Fruit fly (Drosophila melanogaster): ENCODE measurements around the gene jp.

dm6 chr2L:9613922-9614321 lies 47.4 kb upstream of the jp start:
- TF ChIP-seq CG4318 (GFP tag; optimal IDR thresholded peaks at IDR 0.05): no peak
- TF ChIP-seq Blimp-1 (GFP tag; optimal IDR thresholded peaks at IDR 0.05): no peak
- TF ChIP-seq CG7368 (GFP tag; optimal IDR thresholded peaks at IDR 0.05): no peak
- no peak for TF ChIP-seq fd85E (GFP tag; optimal IDR thresholded peaks at IDR 0.05)
- TF ChIP-seq CG8119 (GFP tag; IDR thresholded peaks at IDR 0.05): 0 out of 3 replicates have a peak, but pooled peaks have one; percentile 12
- peak; percentile 33 for TF ChIP-seq fkh (GFP tag; optimal IDR thresholded peaks at IDR 0.05)
- TF ChIP-seq CG6854 (GFP tag; optimal IDR thresholded peaks at IDR 0.05): no peak
- no peak for TF ChIP-seq Lpt (GFP tag; optimal IDR thresholded peaks at IDR 0.05)

All from whole organism, prepupa.